Worm (Caenorhabditis elegans) whole organism, L4 larva: Measurements from ENCODE around the gene VW02B12L.2.

ENCODE experiments used
- ZK546.5 ChIP-seq, 2 experiments: sonication (generic microtip); optimal IDR thresholded peaks; 2 replicates each; lab custom pipeline; 2017; ENCODE audit warnings: missing biosample characterization in 2 of 2, missing genetic modification characterization in 2 of 2
- egl-27 ChIP-seq: sonication (generic microtip); optimal IDR thresholded peaks from 3 replicates; lab custom pipeline; 2017; ENCODE audit warnings: missing biosample characterization, missing genetic modification reagents, missing genetic modification characterization
- madf-9 ChIP-seq: fragments of 200-800 bp; sonication (Bioruptor generic); conservative IDR thresholded peaks from 2 replicates; pipeline ENCODE4 v1.3.6; 2022; ENCODE audit warnings: missing genetic modification reagents, missing genetic modification characterization, missing compliant biosample characterization
- mes-2 ChIP-seq: sonication (generic microtip); optimal IDR thresholded peaks from 2 replicates; lab custom pipeline; 2016; ENCODE audit warnings: missing genotype, mild to moderate bottlenecking, missing genetic modification characterization, missing compliant biosample characterization; ENCODE audit not compliant: poor library complexity, severe bottlenecking
- nhr-11 ChIP-seq: fragments of 150-350 bp; optimal IDR thresholded peaks from 2 replicates; lab custom pipeline; 2014; ENCODE audit warnings: missing biosample characterization, missing genetic modification characterization
- nhr-237 ChIP-seq: sonication (generic microtip); optimal IDR thresholded peaks from 2 replicates; lab custom pipeline; 2017; ENCODE audit warnings: missing biosample characterization, missing genetic modification characterization
- nhr-28 ChIP-seq: fragments of 150-350 bp; optimal IDR thresholded peaks from 2 replicates; lab custom pipeline; 2014; ENCODE audit warnings: missing biosample characterization, missing genetic modification characterization
- nhr-77 ChIP-seq: fragments of 150-350 bp; optimal IDR thresholded peaks from 2 replicates; lab custom pipeline; 2014; ENCODE audit warnings: missing biosample characterization, missing genetic modification characterization
- spr-1 ChIP-seq: sonication (generic microtip); optimal IDR thresholded peaks from 2 replicates; lab custom pipeline; 2016; ENCODE audit warnings: mild to moderate bottlenecking, missing genetic modification characterization, missing compliant biosample characterization
- unc-62 ChIP-seq, 3 experiments: fragments of 150-350 bp in 1 of 3; sonication (generic microtip); optimal IDR thresholded peaks in 2 of 3; peaks in 1 of 3; 1 replicate in 1 of 3; 2 replicates in 2 of 3; lab custom pipeline; 2014 to 2017; ENCODE audit warnings: missing biosample characterization in 3 of 3, missing genetic modification characterization in 3 of 3, missing genetic modification reagents in 3 of 3, missing genotype in 1 of 3
- zag-1 ChIP-seq: fragments of 150-350 bp; optimal IDR thresholded peaks from 2 replicates; lab custom pipeline; 2014; ENCODE audit warnings: missing biosample characterization, missing genetic modification characterization

DNA sequence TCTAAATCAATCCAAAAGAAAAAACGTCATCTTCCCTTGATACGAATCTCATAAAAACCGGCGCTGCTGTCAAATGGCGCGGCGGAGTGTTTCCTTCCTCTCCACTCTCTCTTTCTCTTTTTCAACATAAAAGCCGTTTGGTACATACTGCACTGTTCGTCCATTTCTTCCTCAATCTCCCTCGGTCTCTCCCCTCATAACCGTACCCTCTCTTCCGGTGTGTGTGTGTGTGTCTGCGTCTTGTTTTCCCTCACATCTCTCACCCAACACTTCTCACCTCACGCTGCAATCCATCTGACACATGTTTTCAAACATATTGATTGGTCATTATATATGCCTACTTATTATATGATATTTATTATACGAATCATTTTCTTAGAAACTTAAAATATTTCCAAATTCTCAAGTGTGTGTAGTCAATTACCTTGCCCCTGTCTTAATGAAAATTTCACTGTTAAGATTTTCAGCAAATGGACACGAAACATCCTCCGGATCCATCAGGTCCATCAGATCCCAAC, 24.4 kb upstream of the VW02B12L.2 start, which contains the start of the genes aars-1 and rga-1:
- TF ChIP-seq zag-1 (no peak), egl-27 (tag; lab: Kevin White, UChicago) (no peak), unc-62 (GFP tag; optimal IDR thresholded peaks at IDR 0.05 in 1 of 2; lab: Kevin White, UChicago) (peak in 1 of 2 experiments; percentile 97), unc-62 (tag; optimal IDR thresholded peaks at IDR 0.05; lab: Kevin White, UChicago) (no peak), nhr-28 (tag; lab: Kevin White, UChicago) (peak; percentile 86), mes-2 (tag; lab: Kevin White, UChicago) (peak; percentile 79), ZK546.5 (tag; optimal IDR thresholded peaks at IDR 0.05; lab: Kevin White, UChicago) (no peak), spr-1 (tag; lab: Kevin White, UChicago) (peak; percentile 60), nhr-11 (tag; lab: Kevin White, UChicago) (no peak), nhr-77 (peak; percentile 20), madf-9 (GFP tag; lab: Robert Waterston, UW) (no peak), nhr-237 (no peak)
